Worm (Caenorhabditis elegans) whole organism, L1 larva: ENCODE measurements around the gene dct-7.

Experiments used
- lsy-2 ChIP-seq, 2 experiments: fragments of 150-350 bp; optimal IDR thresholded peaks; 2 replicates each; lab custom pipeline; 2014; ENCODE audit warnings: missing biosample characterization in 2 of 2, missing genetic modification characterization in 2 of 2
- nhr-76 ChIP-seq: sonication (generic microtip); optimal IDR thresholded peaks from 2 replicates; lab custom pipeline; 2017; ENCODE audit warnings: missing biosample characterization, missing genetic modification characterization
- sptf-1 ChIP-seq: fragments of 150-350 bp; optimal IDR thresholded peaks from 2 replicates; lab custom pipeline; 2014; ENCODE audit warnings: missing biosample characterization, missing genetic modification characterization
- unc-130 ChIP-seq: fragments of 150-350 bp; optimal IDR thresholded peaks from 2 replicates; lab custom pipeline; 2017; ENCODE audit warnings: missing biosample characterization, missing genetic modification characterization, inconsistent platforms
- unc-62 ChIP-seq: fragments of 150-350 bp; optimal IDR thresholded peaks from 2 replicates; lab custom pipeline; 2014; ENCODE audit warnings: missing biosample characterization, missing genetic modification reagents, missing genetic modification characterization
- ztf-4 ChIP-seq: fragments of 150-350 bp; optimal IDR thresholded peaks from 2 replicates; lab custom pipeline; 2014; ENCODE audit warnings: missing biosample characterization, missing genetic modification characterization

- TF ChIP-seq nhr-76, result no peak
- TF ChIP-seq ztf-4, result no peak
- no peak for TF ChIP-seq lsy-2 (tag; optimal IDR thresholded peaks at IDR 0.05; lab: Kevin White, UChicago)
- no peak for TF ChIP-seq sptf-1 (tag; lab: Kevin White, UChicago)
- no peak for TF ChIP-seq unc-62
- no peak for TF ChIP-seq unc-130 (tag; lab: Kevin White, UChicago)
Observed at ce11 chrIV:4299994-4300393, 9.6 kb upstream of the dct-7 start.
